Fruit fly (Drosophila melanogaster) whole organism, prepupa: ENCODE measurements around the gene CG7564.

Source experiments
- Blimp-1 ChIP-seq: fragments of 200-800 bp; sonication (Bioruptor generic); optimal IDR thresholded peaks from 3 replicates; lab custom pipeline; 2017; ENCODE audit warnings: missing biosample characterization, missing genetic modification characterization, mild to moderate bottlenecking, moderate library complexity, missing genetic modification reagents
- CG10631 ChIP-seq: fragments of 200-800 bp; sonication (Bioruptor generic); optimal IDR thresholded peaks from 2 replicates; lab custom pipeline; 2016; ENCODE audit warnings: missing biosample characterization, missing genetic modification characterization
- CG11294 ChIP-seq: fragments of 200-800 bp; sonication (Bioruptor generic); IDR thresholded peaks from 2 replicates; pipeline ENCODE4 v1.3.6; 2022; ENCODE audit warnings: missing biosample characterization, missing genetic modification characterization
- CG11762 ChIP-seq: fragments of 200-800 bp; sonication (Bioruptor generic); optimal IDR thresholded peaks from 3 replicates; lab custom pipeline; 2016; ENCODE audit warnings: missing biosample characterization, missing genetic modification characterization; ENCODE audit not compliant: insufficient read depth
- CG15336 ChIP-seq: fragments of 200-800 bp; sonication (Bioruptor generic); IDR thresholded peaks from 2 replicates; pipeline ENCODE4 v1.3.6; 2022; ENCODE audit warnings: missing biosample characterization, missing genetic modification characterization
- CG1621 ChIP-seq: fragments of 200-800 bp; sonication (Bioruptor generic); optimal IDR thresholded peaks from 3 replicates; lab custom pipeline; 2018; ENCODE audit warnings: missing biosample characterization, mild to moderate bottlenecking, missing genetic modification characterization
- CG16779 ChIP-seq: fragments of 200-800 bp; sonication (Bioruptor generic); optimal IDR thresholded peaks from 3 replicates; lab custom pipeline; 2017; ENCODE audit warnings: missing biosample characterization, mild to moderate bottlenecking, missing genetic modification characterization
- CG3032 ChIP-seq: fragments of 200-800 bp; optimal IDR thresholded peaks from 2 replicates; lab custom pipeline; 2019; ENCODE audit warnings: missing biosample characterization, mild to moderate bottlenecking, missing genetic modification characterization, moderate library complexity
- CG31627 ChIP-seq: fragments of 200-800 bp; sonication (Bioruptor generic); optimal IDR thresholded peaks from 3 replicates; lab custom pipeline; 2016; ENCODE audit warnings: missing biosample characterization, missing genetic modification characterization
- CG32006 ChIP-seq: fragments of 200-800 bp; sonication (Bioruptor generic); optimal IDR thresholded peaks from 3 replicates; lab custom pipeline; 2017; ENCODE audit warnings: missing biosample characterization, mild to moderate bottlenecking, missing genetic modification characterization
- CG34406 ChIP-seq: fragments of 200-800 bp; sonication (Bioruptor generic); optimal IDR thresholded peaks from 3 replicates; lab custom pipeline; 2016; ENCODE audit warnings: missing biosample characterization, missing genetic modification characterization
- CG4318 ChIP-seq: fragments of 200-800 bp; sonication (Bioruptor generic); optimal IDR thresholded peaks from 3 replicates; lab custom pipeline; 2017; ENCODE audit warnings: missing biosample characterization, mild to moderate bottlenecking, missing genetic modification characterization
- CG6163 ChIP-seq: fragments of 200-800 bp; sonication (Bioruptor generic); IDR thresholded peaks from 3 replicates; pipeline ENCODE4 v1.3.6; 2022; ENCODE audit warnings: missing biosample characterization, missing genetic modification characterization
- CG6276 ChIP-seq: fragments of 200-800 bp; sonication (Bioruptor generic); optimal IDR thresholded peaks from 2 replicates; lab custom pipeline; 2017; ENCODE audit warnings: missing biosample characterization, mild to moderate bottlenecking, missing genetic modification characterization
- CG6792 ChIP-seq: fragments of 200-800 bp; sonication (Bioruptor generic); optimal IDR thresholded peaks from 3 replicates; lab custom pipeline; 2016; ENCODE audit warnings: missing biosample characterization, missing genetic modification characterization
- CG6808 ChIP-seq: fragments of 200-800 bp; sonication (Bioruptor generic); optimal IDR thresholded peaks from 3 replicates; lab custom pipeline; 2017; ENCODE audit warnings: missing biosample characterization, missing genetic modification characterization, mild to moderate bottlenecking, moderate library complexity, missing genetic modification reagents
- CG6854 ChIP-seq: fragments of 200-800 bp; sonication (Bioruptor generic); optimal IDR thresholded peaks from 2 replicates; lab custom pipeline; 2017; ENCODE audit warnings: missing biosample characterization, mild to moderate bottlenecking, missing genetic modification characterization
- CG7368 ChIP-seq: fragments of 200-800 bp; sonication (Bioruptor generic); optimal IDR thresholded peaks from 3 replicates; lab custom pipeline; 2016; ENCODE audit warnings: missing biosample characterization, missing genetic modification characterization
- CG8119 ChIP-seq: fragments of 200-800 bp; sonication (Bioruptor generic); IDR thresholded peaks from 3 replicates; pipeline ENCODE4 v1.3.6; 2022; ENCODE audit warnings: missing biosample characterization, missing genetic modification characterization
- CG8632 ChIP-seq: fragments of 200-800 bp; sonication (Bioruptor generic); optimal IDR thresholded peaks from 3 replicates; lab custom pipeline; 2016; ENCODE audit warnings: missing biosample characterization, missing genetic modification characterization
- CG9139 ChIP-seq: fragments of 200-800 bp; sonication (Bioruptor generic); optimal IDR thresholded peaks from 3 replicates; lab custom pipeline; 2017; ENCODE audit warnings: missing biosample characterization, mild to moderate bottlenecking, missing genetic modification characterization
- Eip78C ChIP-seq: fragments of 200-800 bp; sonication (Bioruptor generic); peaks from one replicate; lab custom pipeline; 2016; ENCODE audit warnings: missing biosample characterization, missing genetic modification characterization
- Ets21C ChIP-seq: fragments of 200-800 bp; sonication (Bioruptor generic); optimal IDR thresholded peaks from 3 replicates; lab custom pipeline; 2016; ENCODE audit warnings: missing biosample characterization, missing genetic modification characterization
- Ets96B ChIP-seq: fragments of 200-800 bp; optimal IDR thresholded peaks from 2 replicates; lab custom pipeline; 2019; ENCODE audit warnings: missing biosample characterization, mild to moderate bottlenecking, missing genetic modification characterization, moderate library complexity
- Gug ChIP-seq: fragments of 200-800 bp; sonication (Bioruptor generic); IDR thresholded peaks from 2 replicates; pipeline ENCODE4 v1.3.6; 2022; ENCODE audit warnings: missing biosample characterization, missing genetic modification characterization
- Hr38 ChIP-seq: sonication (Bioruptor generic); optimal IDR thresholded peaks from 2 replicates; lab custom pipeline; 2016; ENCODE audit warnings: missing biosample characterization, missing genetic modification characterization
- Hr39 ChIP-seq: fragments of 200-800 bp; sonication (Bioruptor generic); optimal IDR thresholded peaks from 2 replicates; lab custom pipeline; 2016; ENCODE audit warnings: missing biosample characterization, missing genetic modification characterization
- Hr4 ChIP-seq: fragments of 200-800 bp; sonication (Bioruptor generic); optimal IDR thresholded peaks from 3 replicates; lab custom pipeline; 2016; ENCODE audit warnings: missing biosample characterization, missing genetic modification characterization
- Lpt ChIP-seq: fragments of 200-800 bp; sonication (Bioruptor generic); optimal IDR thresholded peaks from 3 replicates; lab custom pipeline; 2016; ENCODE audit warnings: missing biosample characterization, missing genetic modification characterization
- Met ChIP-seq: fragments of 200-800 bp; sonication (Bioruptor generic); optimal IDR thresholded peaks from 3 replicates; lab custom pipeline; 2016; ENCODE audit warnings: missing biosample characterization, missing genetic modification characterization
- OdsH ChIP-seq: fragments of 200-800 bp; sonication (Bioruptor generic); optimal IDR thresholded peaks from 3 replicates; lab custom pipeline; 2016; ENCODE audit warnings: missing biosample characterization, missing genetic modification characterization
- Smox ChIP-seq: fragments of 200-800 bp; sonication (Bioruptor generic); optimal IDR thresholded peaks from 3 replicates; lab custom pipeline; 2016; ENCODE audit warnings: missing biosample characterization, missing genetic modification characterization
- Sox14 ChIP-seq: fragments of 200-800 bp; sonication (Bioruptor generic); optimal IDR thresholded peaks from 3 replicates; lab custom pipeline; 2016; ENCODE audit warnings: missing biosample characterization, missing genetic modification characterization
- Sox15 ChIP-seq: fragments of 200-800 bp; sonication (Bioruptor generic); optimal IDR thresholded peaks from 3 replicates; lab custom pipeline; 2016; ENCODE audit warnings: missing biosample characterization, missing genetic modification characterization
- acj6 ChIP-seq: fragments of 200-800 bp; sonication (Bioruptor generic); optimal IDR thresholded peaks from 3 replicates; lab custom pipeline; 2016; ENCODE audit warnings: missing biosample characterization, missing genetic modification characterization
- cyc ChIP-seq: fragments of 200-800 bp; sonication (Bioruptor generic); optimal IDR thresholded peaks from 3 replicates; lab custom pipeline; 2016; ENCODE audit warnings: missing biosample characterization, missing genetic modification characterization
- dsx ChIP-seq: fragments of 200-800 bp; optimal IDR thresholded peaks from 3 replicates; lab custom pipeline; 2019; ENCODE audit warnings: missing biosample characterization, mild to moderate bottlenecking, missing genetic modification characterization, moderate library complexity; ENCODE audit not compliant: poor library complexity, severe bottlenecking
- eg ChIP-seq: fragments of 200-800 bp; sonication (Bioruptor generic); IDR thresholded peaks from 3 replicates; pipeline ENCODE4 v1.3.6; 2022; ENCODE audit warnings: missing biosample characterization, missing genetic modification characterization
- esn ChIP-seq: fragments of 200-800 bp; sonication (Bioruptor generic); optimal IDR thresholded peaks from 2 replicates; lab custom pipeline; 2016; ENCODE audit warnings: missing biosample characterization, mild to moderate bottlenecking, missing genetic modification characterization, moderate library complexity
- fd85E ChIP-seq: fragments of 200-800 bp; sonication (Bioruptor generic); optimal IDR thresholded peaks from 3 replicates; lab custom pipeline; 2016; ENCODE audit warnings: missing biosample characterization, missing genetic modification characterization
- net ChIP-seq: fragments of 200-800 bp; sonication (Bioruptor generic); optimal IDR thresholded peaks from 3 replicates; lab custom pipeline; 2016; ENCODE audit warnings: missing biosample characterization, missing genetic modification characterization
- pdm3 ChIP-seq: fragments of 200-800 bp; sonication (Bioruptor generic); optimal IDR thresholded peaks from 3 replicates; lab custom pipeline; 2016; ENCODE audit warnings: missing biosample characterization, missing genetic modification characterization
- salr ChIP-seq, 2 experiments: fragments of 200-800 bp; sonication (Bioruptor generic); optimal IDR thresholded peaks; 3 replicates each; lab custom pipeline; 2016 to 2018; ENCODE audit warnings: missing biosample characterization in 2 of 2, missing genetic modification characterization in 2 of 2, mild to moderate bottlenecking in 1 of 2
- spab ChIP-seq: fragments of 200-800 bp; sonication (Bioruptor generic); optimal IDR thresholded peaks from 2 replicates; lab custom pipeline; 2017; ENCODE audit warnings: missing biosample characterization, mild to moderate bottlenecking, missing genetic modification characterization, missing genetic modification reagents
- ss ChIP-seq, 2 experiments: fragments of 200-800 bp; sonication (Bioruptor generic); optimal IDR thresholded peaks; 2 replicates in 1 of 2; 3 replicates in 1 of 2; lab custom pipeline; 2017 to 2018; ENCODE audit warnings: mild to moderate bottlenecking in 2 of 2, missing biosample characterization in 2 of 2, missing genetic modification characterization in 2 of 2, moderate library complexity in 1 of 2
- topi ChIP-seq: fragments of 200-800 bp; sonication (Bioruptor generic); optimal IDR thresholded peaks from 3 replicates; lab custom pipeline; 2016; ENCODE audit warnings: missing biosample characterization, missing genetic modification characterization

Gene CG7564

DNA sequence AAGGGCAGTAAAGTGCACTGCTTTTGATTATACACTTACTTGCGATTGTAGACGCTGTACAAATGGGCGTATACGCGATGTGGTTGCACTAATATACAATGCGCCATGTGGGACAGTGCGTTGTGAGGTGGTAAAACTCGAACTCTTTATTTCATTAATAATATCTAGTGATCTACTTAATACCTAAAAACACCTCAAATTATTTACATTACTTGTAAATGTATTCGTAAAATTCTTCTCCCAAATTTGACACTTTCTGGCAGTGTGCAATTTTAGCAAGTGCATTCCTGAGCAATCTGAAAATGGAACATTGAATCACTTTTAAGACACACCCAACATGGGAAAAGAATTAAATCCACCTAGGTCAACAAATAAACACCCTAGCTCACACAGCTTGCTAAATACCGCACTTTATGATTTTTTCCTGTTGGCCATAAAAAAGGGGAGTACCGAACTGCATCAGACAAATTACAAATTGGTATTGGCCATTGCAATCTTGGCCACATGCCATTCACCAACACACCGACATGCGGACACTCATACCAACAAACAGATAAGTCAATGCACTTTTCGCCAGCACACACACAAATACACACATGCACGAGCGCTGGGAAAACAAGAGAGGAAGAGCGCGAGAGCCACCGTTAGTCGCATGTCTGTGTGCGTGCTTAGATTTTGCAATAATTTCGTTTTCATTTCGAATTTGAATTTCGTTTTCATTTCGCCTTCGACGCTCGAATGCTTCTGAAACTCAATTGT is 15.0 kb upstream of the CG7564 start:
- peak; percentile 30 for TF ChIP-seq Eip78C
- TF ChIP-seq Gug (GFP tag; lab: Robert Waterston, UW): 0 out of 2 replicates have a peak, but pooled peaks have one; percentile 20
- TF ChIP-seq CG6163 (GFP tag; lab: Robert Waterston, UW): 0 out of 3 replicates have a peak, but pooled peaks have one; percentile 5
- TF ChIP-seq CG8119 (GFP tag; lab: Robert Waterston, UW): peak; percentile 50; the same call in 2 of the 3 replicates
- peak; percentile 6 for TF ChIP-seq Lpt
- peak; percentile 39 for TF ChIP-seq Hr4 (GFP tag; lab: Kevin White, UChicago)
- peak in 1 of 2 experiments; percentile 40 for TF ChIP-seq salr (GFP tag; optimal IDR thresholded peaks at IDR 0.05; lab: Kevin White, UChicago)
- TF ChIP-seq Ets21C (GFP tag; lab: Kevin White, UChicago): no peak
- peak in 1 of 2 experiments; percentile 9 for TF ChIP-seq ss (GFP tag; optimal IDR thresholded peaks at IDR 0.05; lab: Kevin White, UChicago)
- TF ChIP-seq net (GFP tag; lab: Kevin White, UChicago): no peak
- TF ChIP-seq CG10631 (GFP tag; lab: Kevin White, UChicago): no peak
- peak; percentile 35 for TF ChIP-seq OdsH
- TF ChIP-seq CG32006 (GFP tag; lab: Kevin White, UChicago): peak; percentile 47
- TF ChIP-seq CG15336 (GFP tag; lab: Robert Waterston, UW): peak; percentile 58

dm6 chr3L:17500315-17500985 is 13.6 kb upstream of the CG7564 start:
- no peak for TF ChIP-seq CG4318 (GFP tag; lab: Kevin White, UChicago)
- TF ChIP-seq salr (GFP tag; optimal IDR thresholded peaks at IDR 0.05; lab: Kevin White, UChicago): no peak
- peak; percentile 7 for TF ChIP-seq CG16779
- TF ChIP-seq Ets96B (tag; lab: Kevin White, UChicago): no peak
- TF ChIP-seq CG11294 (GFP tag; lab: Robert Waterston, UW): no peak
- TF ChIP-seq acj6: no peak
- no peak for TF ChIP-seq fd85E (GFP tag; lab: Kevin White, UChicago)
- TF ChIP-seq CG6792 (GFP tag; lab: Kevin White, UChicago): no peak
- no peak for TF ChIP-seq Hr38 (GFP tag; lab: Kevin White, UChicago)
- TF ChIP-seq Gug (GFP tag; lab: Robert Waterston, UW): no peak
- peak; percentile 60 for TF ChIP-seq Sox14 (GFP tag; lab: Kevin White, UChicago)
- no peak for TF ChIP-seq Hr4 (GFP tag; lab: Kevin White, UChicago)
- TF ChIP-seq Met: no peak
- no peak for TF ChIP-seq CG7368 (GFP tag; lab: Kevin White, UChicago)
- no peak for TF ChIP-seq Sox15 (GFP tag; lab: Kevin White, UChicago)
- peak; percentile 47 for TF ChIP-seq CG1621
- TF ChIP-seq cyc (GFP tag; lab: Kevin White, UChicago): no peak
- peak; percentile 84 for TF ChIP-seq Blimp-1 (GFP tag; lab: Kevin White, UChicago)
- TF ChIP-seq CG3032 (tag; lab: Kevin White, UChicago): peak; percentile 16
- TF ChIP-seq CG34406 (GFP tag; lab: Kevin White, UChicago): no peak
- no peak for TF ChIP-seq CG11762 (GFP tag; lab: Kevin White, UChicago)
- TF ChIP-seq esn (GFP tag; lab: Kevin White, UChicago): no peak
- peak; percentile 69; the same call in 2 of the 3 replicates for TF ChIP-seq eg
- TF ChIP-seq CG6276 (GFP tag; lab: Kevin White, UChicago): peak; percentile 61
- TF ChIP-seq Smox: no peak
- TF ChIP-seq CG6808 (GFP tag; lab: Kevin White, UChicago): peak; percentile 48
- TF ChIP-seq CG15336 (GFP tag; lab: Robert Waterston, UW): peak; percentile 39
- TF ChIP-seq CG9139 (GFP tag; lab: Kevin White, UChicago): no peak
- no peak for TF ChIP-seq CG8632 (GFP tag; lab: Kevin White, UChicago)
- no peak for TF ChIP-seq CG6854 (GFP tag; lab: Kevin White, UChicago)
- peak; percentile 2 for TF ChIP-seq pdm3 (GFP tag; lab: Kevin White, UChicago)
- TF ChIP-seq spab (GFP tag; lab: Kevin White, UChicago): no peak
- TF ChIP-seq Hr39 (GFP tag; lab: Kevin White, UChicago): no peak
- TF ChIP-seq Ets21C (GFP tag; lab: Kevin White, UChicago): no peak
- no peak for TF ChIP-seq net (GFP tag; lab: Kevin White, UChicago)
- TF ChIP-seq topi (GFP tag; lab: Kevin White, UChicago): no peak
- peak; percentile 39 for TF ChIP-seq dsx
- no peak for TF ChIP-seq CG31627 (GFP tag; lab: Kevin White, UChicago)
- TF ChIP-seq CG6163 (GFP tag; lab: Robert Waterston, UW): peak; percentile 61; the same call in 2 of the 3 replicates
